Fruit fly (Drosophila melanogaster): ENCODE data around the gene CG3225.

CG3225 gene

dm6 chr2L:4861503-4861902, 43.5 kb upstream of the CG3225 start (continued):
- peak; percentile 17; the same call in 1 of the 2 replicates for TF ChIP-seq ranshi (GFP tag; IDR thresholded peaks at IDR 0.05)
- TF ChIP-seq Fer2 (tag; optimal IDR thresholded peaks at IDR 0.05) = peak; percentile 18
- 0 out of 3 replicates have a peak, but pooled peaks have one; percentile 29 for TF ChIP-seq otp (GFP tag; IDR thresholded peaks at IDR 0.05)
- no peak for TF ChIP-seq Vsx1 (GFP tag; optimal IDR thresholded peaks at IDR 0.05)
- TF ChIP-seq CG2875 (GFP tag; optimal IDR thresholded peaks at IDR 0.05) = no peak
- TF ChIP-seq CG6272 (GFP tag; IDR thresholded peaks at IDR 0.05) = peak; percentile 50; the same call in 1 of the 2 replicates

DNA sequence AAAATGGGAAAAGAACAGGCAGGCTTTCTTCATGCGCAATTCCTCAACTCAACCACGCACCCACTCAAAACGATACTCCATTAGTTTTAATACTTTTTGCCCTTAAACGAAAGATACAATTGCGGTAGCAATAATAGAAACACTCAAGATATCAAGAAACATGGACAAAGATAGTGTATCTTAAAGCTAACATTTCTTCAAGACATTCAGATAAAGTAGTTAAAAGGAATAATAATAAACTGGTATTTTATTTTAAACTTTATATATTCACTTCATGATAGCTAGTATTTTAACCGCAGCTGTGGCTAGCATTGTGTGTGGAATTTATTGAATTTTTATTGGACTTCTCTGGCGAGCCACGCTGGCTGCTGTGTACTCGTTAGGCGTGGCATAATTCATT, 38.1 kb upstream of the CG3225 start:
- no peak for TF ChIP-seq CG11093 (GFP tag; IDR thresholded peaks at IDR 0.05)
- peak; percentile 28 for TF ChIP-seq NfI (GFP tag; optimal IDR thresholded peaks at IDR 0.05)
- no peak; the same call in 1 of the 2 replicates for TF ChIP-seq Taf1 (GFP tag; IDR thresholded peaks at IDR 0.05)
- peak; percentile 82 for TF ChIP-seq CG17359 (tag; optimal IDR thresholded peaks at IDR 0.05)
- no peak for TF ChIP-seq pan (optimal IDR thresholded peaks at IDR 0.05)
- TF ChIP-seq pan (GFP tag; optimal IDR thresholded peaks at IDR 0.05 in 1 of 2, IDR thresholded peaks at IDR 0.05 in 1 of 2) = peak in 1 of 2 experiments; percentile 77
- TF ChIP-seq NC2α (GFP tag; optimal IDR thresholded peaks at IDR 0.05) = no peak
- TF ChIP-seq HLH3B (GFP tag; IDR thresholded peaks at IDR 0.05) = peak; percentile 65
- peak; percentile 66 for TF ChIP-seq cwo (GFP tag; optimal IDR thresholded peaks at IDR 0.05)
- no peak for TF ChIP-seq zf30C (GFP tag; optimal IDR thresholded peaks at IDR 0.05)
- TF ChIP-seq fd3F (GFP tag; optimal IDR thresholded peaks at IDR 0.05) = peak; percentile 9
- no peak for TF ChIP-seq crp (GFP tag; optimal IDR thresholded peaks at IDR 0.05)
- peak; percentile 59; the same call in 1 of the 2 replicates for TF ChIP-seq CG7372 (GFP tag; IDR thresholded peaks at IDR 0.05)
- TF ChIP-seq onecut (GFP tag; IDR thresholded peaks at IDR 0.05) = peak; percentile 56
- TF ChIP-seq CG34224 (GFP tag; IDR thresholded peaks at IDR 0.05; ENCODE audit: partially characterized antibody) = no peak
- TF ChIP-seq CG6272 (GFP tag; IDR thresholded peaks at IDR 0.05) = 0 out of 2 replicates have a peak, but pooled peaks have one; percentile 29
- TF ChIP-seq CG4424 (GFP tag; optimal IDR thresholded peaks at IDR 0.05) = peak; percentile 58
- no peak for TF ChIP-seq Tbp (GFP tag; optimal IDR thresholded peaks at IDR 0.05)
- peak; percentile 32 for TF ChIP-seq CG2875 (GFP tag; optimal IDR thresholded peaks at IDR 0.05)
- TF ChIP-seq CG3995 (GFP tag; optimal IDR thresholded peaks at IDR 0.05) = no peak
- peak; percentile 11 for TF ChIP-seq CG17802 (tag; optimal IDR thresholded peaks at IDR 0.05)
- TF ChIP-seq CG10565 (GFP tag; optimal IDR thresholded peaks at IDR 0.05) = no peak
- no peak for TF ChIP-seq en (GFP tag; optimal IDR thresholded peaks at IDR 0.05)
- TF ChIP-seq vfl (GFP tag; optimal IDR thresholded peaks at IDR 0.05) = no peak
- peak; percentile 67 for TF ChIP-seq gcm (GFP tag; optimal IDR thresholded peaks at IDR 0.05)
- TF ChIP-seq CG1792 (GFP tag; optimal IDR thresholded peaks at IDR 0.05) = no peak
- TF ChIP-seq chn (GFP tag; optimal IDR thresholded peaks at IDR 0.05) = peak; percentile 20
- peak; percentile 57 for TF ChIP-seq Sox102F (GFP tag; optimal IDR thresholded peaks at IDR 0.05)
- TF ChIP-seq CG10274 (GFP tag; optimal IDR thresholded peaks at IDR 0.05) = no peak
- TF ChIP-seq CG31224 (GFP tag; IDR thresholded peaks at IDR 0.05) = no peak
- TF ChIP-seq CG16813 (GFP tag; IDR thresholded peaks at IDR 0.05; ENCODE audit: partially characterized antibody) = no peak
- TF ChIP-seq CG10366 (GFP tag; IDR thresholded peaks at IDR 0.05) = no peak; the same call in 1 of the 2 replicates
- TF ChIP-seq MBD-R2 (GFP tag; IDR thresholded peaks at IDR 0.05) = no peak
- no peak for TF ChIP-seq Usf (GFP tag; optimal IDR thresholded peaks at IDR 0.05)
- TF ChIP-seq ind (GFP tag; optimal IDR thresholded peaks at IDR 0.05) = peak; percentile 61
- TF ChIP-seq Stat92E (GFP tag; optimal IDR thresholded peaks at IDR 0.05) = no peak
- no peak for TF ChIP-seq Myb (GFP tag; optimal IDR thresholded peaks at IDR 0.05)
- no peak for TF ChIP-seq knrl (GFP tag; IDR thresholded peaks at IDR 0.05; ENCODE audit: partially characterized antibody)
- TF ChIP-seq ase (GFP tag; IDR thresholded peaks at IDR 0.05) = peak; percentile 44; the same call in 1 of the 3 replicates
- TF ChIP-seq da (GFP tag; optimal IDR thresholded peaks at IDR 0.05) = no peak
- no peak for TF ChIP-seq zfh2 (GFP tag; optimal IDR thresholded peaks at IDR 0.05)
- TF ChIP-seq slou (GFP tag; optimal IDR thresholded peaks at IDR 0.05) = no peak
- TF ChIP-seq lov (optimal IDR thresholded peaks at IDR 0.05) = no peak
- TF ChIP-seq lov (GFP tag; IDR thresholded peaks at IDR 0.05) = no peak
- no peak for TF ChIP-seq CG14860 (GFP tag; IDR thresholded peaks at IDR 0.05; ENCODE audit: partially characterized antibody)

All from whole organism, embryonic.